Worm (Caenorhabditis elegans) whole organism, L4 larva: ENCODE data around the gene nhr-60.
"Not testable (repeated sequence)": the region's sequence is repeated elsewhere in the genome, so short reads cannot be mapped to it uniquely, and the experiment has no call there.

ENCODE experiments used
- F44E2.7 ChIP-seq: fragments of 200-800 bp; sonication (Bioruptor generic); IDR thresholded peaks from 2 replicates; pipeline ENCODE4 v2.1.2; 2022; ENCODE audit warnings: missing genetic modification characterization, missing compliant biosample characterization
- T20F7.1 ChIP-seq: fragments of 200-800 bp; sonication (Bioruptor generic); optimal IDR thresholded peaks from 2 replicates; lab custom pipeline; 2018; ENCODE audit warnings: mild to moderate bottlenecking, missing genetic modification characterization, missing compliant biosample characterization
- Y75B8A.6 ChIP-seq: fragments of 200-800 bp; sonication (Bioruptor generic); IDR thresholded peaks from 2 replicates; pipeline ENCODE4 v1.3.6; 2022; ENCODE audit warnings: missing genetic modification reagents, missing genetic modification characterization, missing compliant biosample characterization
- ZK337.2 ChIP-seq: fragments of 200-800 bp; sonication (Bioruptor generic); IDR thresholded peaks from 2 replicates; pipeline ENCODE4 v1.3.6; 2022; ENCODE audit warnings: missing genetic modification reagents, missing genetic modification characterization, missing compliant biosample characterization
- aha-1 ChIP-seq: fragments of 150-350 bp; peaks from one replicate; lab custom pipeline; 2014; ENCODE audit warnings: missing biosample characterization, missing genetic modification characterization
- aly-2 ChIP-seq: sonication (generic microtip); optimal IDR thresholded peaks from 2 replicates; lab custom pipeline; 2018; ENCODE audit warnings: missing biosample characterization, missing genetic modification characterization
- ceh-20 ChIP-seq: fragments of 200-800 bp; sonication (Bioruptor generic); IDR thresholded peaks from 2 replicates; pipeline ENCODE4 v1.3.6; 2022; ENCODE audit warnings: missing genetic modification reagents, missing genetic modification characterization, missing compliant biosample characterization
- ceh-82 ChIP-seq: sonication (generic microtip); optimal IDR thresholded peaks from 2 replicates; lab custom pipeline; 2017; ENCODE audit warnings: missing biosample characterization, missing genetic modification characterization
- daf-12 ChIP-seq: fragments of 150-350 bp; optimal IDR thresholded peaks from 2 replicates; lab custom pipeline; 2014; ENCODE audit warnings: missing biosample characterization, missing genetic modification reagents, missing genetic modification characterization
- daf-19 ChIP-seq: fragments of 200-800 bp; sonication (Bioruptor generic); conservative IDR thresholded peaks from 2 replicates; pipeline ENCODE4 v1.3.6; 2022; ENCODE audit warnings: missing genetic modification characterization, missing compliant biosample characterization
- dmd-6 ChIP-seq: fragments of 200-800 bp; sonication (Bioruptor generic); IDR thresholded peaks from 2 replicates; pipeline ENCODE4 v1.3.6; 2022; ENCODE audit warnings: missing genetic modification reagents, missing genetic modification characterization, missing compliant biosample characterization
- dpl-1 ChIP-seq: fragments of 150-350 bp; optimal IDR thresholded peaks from 2 replicates; lab custom pipeline; 2014; ENCODE audit warnings: missing biosample characterization, missing genetic modification reagents, missing genetic modification characterization
- egl-43 ChIP-seq: fragments of 200-800 bp; sonication (Bioruptor generic); IDR thresholded peaks from 2 replicates; pipeline ENCODE4 v1.3.6; 2022; ENCODE audit warnings: missing genetic modification reagents, missing genetic modification characterization, missing compliant biosample characterization
- hif-1 ChIP-seq, 2 experiments: sonication (generic microtip); optimal IDR thresholded peaks; 2 replicates each; lab custom pipeline; 2016 to 2017; ENCODE audit warnings: missing compliant biosample characterization in 2 of 2, missing genetic modification characterization in 2 of 2, missing genetic modification reagents in 2 of 2, missing genotype in 2 of 2, mild to moderate bottlenecking in 1 of 2
- hmg-1.1 ChIP-seq: fragments of 200-800 bp; sonication (Bioruptor generic); IDR thresholded peaks from 2 replicates; pipeline ENCODE4 v1.3.6; 2022; ENCODE audit warnings: missing genetic modification reagents, missing genetic modification characterization, missing compliant biosample characterization
- jun-1 ChIP-seq: fragments of 150-350 bp; optimal IDR thresholded peaks from 2 replicates; lab custom pipeline; 2014; ENCODE audit warnings: missing biosample characterization, missing genetic modification reagents, missing genetic modification characterization
- lin-1 ChIP-seq: fragments of 200-800 bp; sonication (Bioruptor generic); IDR thresholded peaks from 2 replicates; pipeline ENCODE4 v1.3.6; 2022; ENCODE audit warnings: missing genetic modification reagents, missing genetic modification characterization, missing compliant biosample characterization
- lin-13 ChIP-seq: fragments of 150-350 bp; optimal IDR thresholded peaks from 2 replicates; lab custom pipeline; 2014; ENCODE audit warnings: missing biosample characterization, missing genetic modification reagents, missing genetic modification characterization
- lin-15B ChIP-seq: fragments of 150-350 bp; sonication (generic microtip); optimal IDR thresholded peaks from 3 replicates; lab custom pipeline; 2014; ENCODE audit warnings: missing biosample characterization, missing genetic modification characterization
- lin-38 ChIP-seq: fragments of 200-800 bp; sonication (Bioruptor generic); IDR thresholded peaks from 2 replicates; pipeline ENCODE4 v1.3.6; 2022; ENCODE audit warnings: missing genetic modification reagents, missing genetic modification characterization, missing compliant biosample characterization
- lin-39 ChIP-seq: fragments of 150-350 bp; optimal IDR thresholded peaks from 2 replicates; lab custom pipeline; 2014; ENCODE audit warnings: missing biosample characterization, missing genetic modification reagents, missing genetic modification characterization
- lir-3 ChIP-seq: sonication (generic microtip); optimal IDR thresholded peaks from 2 replicates; lab custom pipeline; 2016; ENCODE audit warnings: mild to moderate bottlenecking, missing genetic modification characterization, missing compliant biosample characterization
- madf-9 ChIP-seq: fragments of 200-800 bp; sonication (Bioruptor generic); conservative IDR thresholded peaks from 2 replicates; pipeline ENCODE4 v1.3.6; 2022; ENCODE audit warnings: missing genetic modification reagents, missing genetic modification characterization, missing compliant biosample characterization
- mdl-1 ChIP-seq, 2 experiments: fragments of 150-350 bp in 1 of 2; sonication (generic microtip) in 1 of 2; optimal IDR thresholded peaks; 2 replicates each; lab custom pipeline; 2014 to 2017; ENCODE audit warnings: missing biosample characterization in 2 of 2, missing genetic modification characterization in 2 of 2
- mdt-29 ChIP-seq: fragments of 200-800 bp; sonication (Bioruptor generic); IDR thresholded peaks from 2 replicates; pipeline ENCODE4 v1.3.6; 2022; ENCODE audit warnings: missing genetic modification reagents, missing genetic modification characterization, missing compliant biosample characterization
- mep-1 ChIP-seq: fragments of 150-350 bp; sonication (generic microtip); optimal IDR thresholded peaks from 3 replicates; lab custom pipeline; 2014; ENCODE audit warnings: missing biosample characterization, missing genetic modification characterization
- mxl-2 ChIP-seq: fragments of 200-800 bp; sonication (Bioruptor generic); conservative IDR thresholded peaks from 2 replicates; pipeline ENCODE4 v1.3.6; 2022; ENCODE audit warnings: missing genetic modification reagents, missing genetic modification characterization, missing compliant biosample characterization
- mxl-3 ChIP-seq: fragments of 200-800 bp; sonication (Bioruptor generic); optimal IDR thresholded peaks from 2 replicates; lab custom pipeline; 2018; ENCODE audit warnings: mild to moderate bottlenecking, missing genetic modification characterization, missing compliant biosample characterization
- nhr-10 ChIP-seq: fragments of 150-350 bp; optimal IDR thresholded peaks from 2 replicates; lab custom pipeline; 2014; ENCODE audit warnings: missing biosample characterization, missing genetic modification characterization
- nhr-102 ChIP-seq: sonication (generic microtip); optimal IDR thresholded peaks from 2 replicates; lab custom pipeline; 2016; ENCODE audit warnings: mild to moderate bottlenecking, missing genetic modification characterization, moderate library complexity, missing compliant biosample characterization
- nhr-28 ChIP-seq: fragments of 150-350 bp; optimal IDR thresholded peaks from 2 replicates; lab custom pipeline; 2014; ENCODE audit warnings: missing biosample characterization, missing genetic modification characterization
- nhr-76 ChIP-seq: fragments of 150-350 bp; optimal IDR thresholded peaks from 2 replicates; lab custom pipeline; 2014; ENCODE audit warnings: missing biosample characterization, missing genetic modification characterization
- pqm-1 ChIP-seq: sonication (generic microtip); optimal IDR thresholded peaks from 2 replicates; lab custom pipeline; 2017; ENCODE audit warnings: missing biosample characterization, missing genetic modification characterization
- saeg-2 ChIP-seq: fragments of 200-800 bp; sonication (Bioruptor generic); IDR thresholded peaks from 2 replicates; pipeline ENCODE4 v1.3.6; 2022; ENCODE audit warnings: missing genetic modification reagents, missing genetic modification characterization, missing compliant biosample characterization
- set-16 ChIP-seq: fragments of 200-800 bp; sonication (Bioruptor generic); IDR thresholded peaks from 2 replicates; pipeline ENCODE4 v1.3.6; 2022; ENCODE audit warnings: missing genetic modification reagents, missing genetic modification characterization, missing compliant biosample characterization
- spr-1 ChIP-seq: sonication (generic microtip); optimal IDR thresholded peaks from 2 replicates; lab custom pipeline; 2016; ENCODE audit warnings: mild to moderate bottlenecking, missing genetic modification characterization, missing compliant biosample characterization
- unc-39 ChIP-seq: sonication (generic microtip); optimal IDR thresholded peaks from 2 replicates; lab custom pipeline; 2017; ENCODE audit warnings: missing biosample characterization, missing genetic modification characterization
- zfp-2 ChIP-seq: sonication (generic microtip); optimal IDR thresholded peaks from 2 replicates; lab custom pipeline; 2016; ENCODE audit warnings: mild to moderate bottlenecking, missing genetic modification characterization, missing compliant biosample characterization
- zfp-3 ChIP-seq: fragments of 200-800 bp; sonication (Bioruptor generic); conservative IDR thresholded peaks from 2 replicates; pipeline ENCODE4 v1.3.6; 2022; ENCODE audit warnings: missing genetic modification reagents, missing genetic modification characterization, missing compliant biosample characterization
- zip-2 ChIP-seq: fragments of 150-350 bp; optimal IDR thresholded peaks from 2 replicates; lab custom pipeline; 2014; ENCODE audit warnings: missing biosample characterization, missing genetic modification characterization
- ztf-11 ChIP-seq: fragments of 150-350 bp; optimal IDR thresholded peaks from 2 replicates; lab custom pipeline; 2014; ENCODE audit warnings: missing biosample characterization, missing genetic modification characterization

Gene nhr-60

ce11 chrV:15748343-15748742 is 24.7 kb downstream of the nhr-60 start, which contains the start of gene T23D5.8:
T23D5.8 (minus strand) TSS chrV:15748443.
- not testable (repeated sequence) for TF ChIP-seq Y75B8A.6 (GFP tag; lab: Robert Waterston, UW); daf-12 (tag; lab: Kevin White, UChicago); lin-38 (GFP tag; lab: Robert Waterston, UW)
- TF ChIP-seq, all 104 proteins: peak for 0; not testable (repeated sequence) for 104

- not testable (repeated sequence) for TF ChIP-seq nhr-28 (tag; lab: Kevin White, UChicago); hmg-1.1 (GFP tag; lab: Robert Waterston, UW); dpl-1 (GFP tag; lab: Kevin White, UChicago)
These were observed 28.7 kb downstream of the nhr-60 start, which contains the start of gene str-19 for ce11 chrV:15744366-15744765. str-19 (minus strand) TSS chrV:15744466.

ce11 chrV:15741851-15742250 is 31.2 kb downstream of the nhr-60 start, which contains the start of gene str-18:
str-18 (minus strand) TSS chrV:15741951.
- no peak for TF ChIP-seq mdt-29
- no peak for TF ChIP-seq hif-1 (tag; optimal IDR thresholded peaks at IDR 0.05; lab: Kevin White, UChicago)
- no peak for TF ChIP-seq daf-19 (GFP tag; lab: Robert Waterston, UW)
- TF ChIP-seq jun-1 (tag; lab: Kevin White, UChicago): no peak
- no peak for TF ChIP-seq mep-1
- TF ChIP-seq lin-39 (tag; lab: Kevin White, UChicago): no peak
- no peak for TF ChIP-seq unc-39 (tag; lab: Kevin White, UChicago)
- no peak for TF ChIP-seq lin-1
- TF ChIP-seq ceh-20 (GFP tag; lab: Robert Waterston, UW): no peak
- TF ChIP-seq dmd-6 (GFP tag; lab: Robert Waterston, UW): no peak
- no peak for TF ChIP-seq egl-43 (GFP tag; lab: Robert Waterston, UW)
- TF ChIP-seq saeg-2: no peak
- TF ChIP-seq mdl-1 (tag; optimal IDR thresholded peaks at IDR 0.05; lab: Kevin White, UChicago): no peak

ce11 chrV:15735720-15736119 is 37.3 kb downstream of the nhr-60 start, which contains the start of gene str-27:
str-27 (minus strand) TSS chrV:15735820.
- TF ChIP-seq jun-1 (tag; lab: Kevin White, UChicago): no peak
- peak; percentile 61 for TF ChIP-seq aha-1

ce11 chrV:15733568-15733967 is 39.5 kb downstream of the nhr-60 start, which contains the start of gene T23D5.3:
T23D5.3 (minus strand) TSS chrV:15733668.
- TF ChIP-seq lin-39 (tag; lab: Kevin White, UChicago) (no peak), nhr-102 (tag; lab: Kevin White, UChicago) (no peak), spr-1 (tag; lab: Kevin White, UChicago) (no peak), ztf-11 (tag; lab: Kevin White, UChicago) (no peak), pqm-1 (tag; lab: Kevin White, UChicago) (no peak)

- TF ChIP-seq mdl-1 (tag; optimal IDR thresholded peaks at IDR 0.05; lab: Kevin White, UChicago) (no peak), Y75B8A.6 (GFP tag; lab: Robert Waterston, UW) (no peak), lin-13 (GFP tag; lab: Kevin White, UChicago) (no peak), ceh-82 (tag; lab: Kevin White, UChicago) (no peak), aha-1 (peak; percentile 11), set-16 (peak; percentile 64), mxl-2 (no peak), daf-19 (GFP tag; lab: Robert Waterston, UW) (no peak)
These were observed 40.0 kb downstream of the nhr-60 start for ce11 chrV:15733020-15733419.

- TF ChIP-seq madf-9 (GFP tag; lab: Robert Waterston, UW): no peak
- TF ChIP-seq zfp-2 (tag; lab: Kevin White, UChicago): no peak
- TF ChIP-seq Y75B8A.6 (GFP tag; lab: Robert Waterston, UW): no peak
- no peak for TF ChIP-seq ZK337.2 (GFP tag; lab: Robert Waterston, UW)
- TF ChIP-seq T20F7.1 (GFP tag; lab: Kevin White, UChicago): no peak
- TF ChIP-seq lin-15B (tag; lab: Kevin White, UChicago): no peak
- TF ChIP-seq zfp-3: no peak
- TF ChIP-seq zip-2 (tag; lab: Kevin White, UChicago): no peak
- no peak for TF ChIP-seq mxl-3 (GFP tag; lab: Kevin White, UChicago)
- TF ChIP-seq aly-2 (tag; lab: Kevin White, UChicago): no peak
- no peak for TF ChIP-seq lir-3 (tag; lab: Kevin White, UChicago)
- TF ChIP-seq nhr-76: no peak
- TF ChIP-seq F44E2.7: no peak
- TF ChIP-seq nhr-10 (tag; lab: Kevin White, UChicago): no peak
- TF ChIP-seq dmd-6 (GFP tag; lab: Robert Waterston, UW): no peak
These were observed 40.8 kb downstream of the nhr-60 start, which contains the start of gene str-38 for ce11 chrV:15732209-15732608. str-38 (minus strand) TSS chrV:15732309.
